Worm (Caenorhabditis elegans) whole organism, midembryonic: ENCODE results near the gene ZK742.3.

Source experiments
- cog-1 ChIP-seq: sonication (generic microtip); optimal IDR thresholded peaks from 2 replicates; lab custom pipeline; 2016; ENCODE audit warnings: missing genetic modification characterization, missing compliant biosample characterization
- flt-1 ChIP-seq: fragments of 200-800 bp; sonication (Bioruptor generic); IDR thresholded peaks from 2 replicates; pipeline ENCODE4 v1.3.6; 2022; ENCODE audit warnings: missing genetic modification characterization, missing compliant biosample characterization
- klf-2 ChIP-seq: fragments of 200-800 bp; sonication (Bioruptor generic); conservative IDR thresholded peaks from 2 replicates; pipeline ENCODE4 v1.3.6; 2022; ENCODE audit warnings: missing genetic modification reagents, missing genetic modification characterization, missing compliant biosample characterization
- med-1 ChIP-seq: sonication (generic microtip); optimal IDR thresholded peaks from 2 replicates; lab custom pipeline; 2017; ENCODE audit warnings: missing genetic modification characterization, mild to moderate bottlenecking, missing compliant biosample characterization, antibody characterized with exemption, missing genetic modification reagents; ENCODE audit not compliant: insufficient read depth
- ref-1 ChIP-seq: fragments of 200-800 bp; sonication (Bioruptor generic); conservative IDR thresholded peaks from 2 replicates; pipeline ENCODE4 v1.3.6; 2022; ENCODE audit warnings: missing genetic modification reagents, missing genetic modification characterization, missing compliant biosample characterization
- ztf-23 ChIP-seq: fragments of 200-800 bp; sonication (Bioruptor generic); IDR thresholded peaks from 2 replicates; pipeline ENCODE4 v1.3.6; 2022; ENCODE audit warnings: missing genetic modification reagents, missing genetic modification characterization, missing compliant biosample characterization

ce11 chrV:7777098-7777497, 32.6 kb downstream of the ZK742.3 start, which contains the start of gene C26F1.3:
- TF ChIP-seq med-1 (GFP tag; lab: Kevin White, UChicago): no peak
- no peak for TF ChIP-seq klf-2
- TF ChIP-seq ref-1 (GFP tag; lab: Robert Waterston, UW): no peak
- TF ChIP-seq cog-1 (tag; lab: Kevin White, UChicago): no peak
- no peak for TF ChIP-seq flt-1 (GFP tag; lab: Robert Waterston, UW)
- TF ChIP-seq ztf-23 (GFP tag; lab: Robert Waterston, UW): no peak
